Worm (Caenorhabditis elegans): ENCODE results near the gene T25F10.3.
A peak's percentile ranks its signal among the peaks of the same experiment; 100 is the strongest.

The T25F10.3 gene

ce11 chrV:6783044-6783625 lies 38.3 kb downstream of the T25F10.3 start (continued):
- TF ChIP-seq B0019.2 (GFP tag; conservative IDR thresholded peaks at IDR 0.05) (no peak), him-1 (tag; optimal IDR thresholded peaks at IDR 0.05) (no peak), somi-1 (GFP tag; optimal IDR thresholded peaks at IDR 0.05) (no peak), zim-3 (tag; optimal IDR thresholded peaks at IDR 0.05) (no peak), ceh-58 (GFP tag; IDR thresholded peaks at IDR 0.05) (no peak), ztf-22 (GFP tag; optimal IDR thresholded peaks at IDR 0.05) (no peak), rcor-1 (GFP tag; IDR thresholded peaks at IDR 0.05) (peak; percentile 45; the same call in 1 of the 2 replicates), pbrm-1 (GFP tag; IDR thresholded peaks at IDR 0.05) (0 out of 2 replicates have a peak, but pooled peaks have one; percentile 8), mcd-1 (GFP tag; IDR thresholded peaks at IDR 0.05) (no peak), T26A5.8 (tag; optimal IDR thresholded peaks at IDR 0.05) (no peak), attf-5 (GFP tag; optimal IDR thresholded peaks at IDR 0.05) (peak; percentile 38), snpc-4 (GFP tag; optimal IDR thresholded peaks at IDR 0.05) (peak; percentile 60), snpc-4 (tag; optimal IDR thresholded peaks at IDR 0.05) (peak in 1 of 4 experiments; percentile 44), ceh-27 (GFP tag; optimal IDR thresholded peaks at IDR 0.05) (no peak), K11D2.4 (GFP tag; IDR thresholded peaks at IDR 0.05) (no peak), cebp-1 (GFP tag; IDR thresholded peaks at IDR 0.05) (no peak), cebp-1 (tag; optimal IDR thresholded peaks at IDR 0.05) (no peak), athp-1 (tag; optimal IDR thresholded peaks at IDR 0.05) (peak; percentile 67), bed-1 (GFP tag; IDR thresholded peaks at IDR 0.05) (no peak), F52B5.7 (tag; optimal IDR thresholded peaks at IDR 0.05) (peak; percentile 45), ceh-91 (GFP tag; IDR thresholded peaks at IDR 0.05) (no peak), ztf-25 (GFP tag; IDR thresholded peaks at IDR 0.05) (no peak), ztf-3 (GFP tag; optimal IDR thresholded peaks at IDR 0.05) (no peak), chd-7 (tag; optimal IDR thresholded peaks at IDR 0.05) (no peak), mxl-1 (tag; optimal IDR thresholded peaks at IDR 0.05) (peak; percentile 39), zfh-2 (GFP tag; conservative IDR thresholded peaks at IDR 0.05) (no peak), let-607 (tag; optimal IDR thresholded peaks at IDR 0.05) (no peak), B0035.1 (tag; optimal IDR thresholded peaks at IDR 0.05) (no peak), hlh-12 (tag; optimal IDR thresholded peaks at IDR 0.05) (no peak), dpff-1 (tag; optimal IDR thresholded peaks at IDR 0.05) (no peak), madf-3 (GFP tag; IDR thresholded peaks at IDR 0.05) (peak; percentile 70; the same call in 1 of the 2 replicates), nhr-80 (tag; optimal IDR thresholded peaks at IDR 0.05) (no peak), sptf-2 (GFP tag; optimal IDR thresholded peaks at IDR 0.05) (no peak), F55B11.4 (tag; optimal IDR thresholded peaks at IDR 0.05; ENCODE audit: borderline replicate concordance, insufficient read depth) (no peak), mes-4 (tag; optimal IDR thresholded peaks at IDR 0.05) (no peak), nfyb-1 (GFP tag; IDR thresholded peaks at IDR 0.05) (no peak), Y53F4B.3 (GFP tag; IDR thresholded peaks at IDR 0.05) (no peak), T07F8.4 (tag; optimal IDR thresholded peaks at IDR 0.05) (no peak), hlh-26 (GFP tag; conservative IDR thresholded peaks at IDR 0.05) (no peak), B0261.1 (tag; optimal IDR thresholded peaks at IDR 0.05) (no peak), rec-8 (tag; optimal IDR thresholded peaks at IDR 0.05) (no peak), hmg-1.2 (GFP tag; IDR thresholded peaks at IDR 0.05) (peak; percentile 39), F39B2.1 (GFP tag; IDR thresholded peaks at IDR 0.05) (no peak), repo-1 (tag; optimal IDR thresholded peaks at IDR 0.05) (peak; percentile 25), akir-1 (GFP tag; optimal IDR thresholded peaks at IDR 0.05) (no peak), aptf-3 (GFP tag; IDR thresholded peaks at IDR 0.05) (0 out of 2 replicates have a peak, but pooled peaks have one; percentile 49), nhr-120 (GFP tag; IDR thresholded peaks at IDR 0.05) (no peak), ceh-100 (GFP tag; IDR thresholded peaks at IDR 0.05) (0 out of 2 replicates have a peak, but pooled peaks have one; percentile 28), egl-44 (GFP tag; IDR thresholded peaks at IDR 0.05) (no peak)

Measured in whole organism, young adult.